Worm (Caenorhabditis elegans) whole organism, early embryonic: ENCODE measurements around the gene fmo-2.

Source experiments
- B0310.2 ChIP-seq: sonication (generic microtip); optimal IDR thresholded peaks from 2 replicates; lab custom pipeline; 2016; ENCODE audit warnings: mild to moderate bottlenecking, missing genetic modification characterization, missing compliant biosample characterization
- aly-1 ChIP-seq: sonication (generic microtip); optimal IDR thresholded peaks from 2 replicates; lab custom pipeline; 2016; ENCODE audit warnings: missing genetic modification characterization, missing compliant biosample characterization
- ama-1 ChIP-seq: fragments of 150-350 bp; optimal IDR thresholded peaks from 2 replicates; lab custom pipeline; 2014
- ets-7 ChIP-seq: sonication (generic microtip); optimal IDR thresholded peaks from 2 replicates; lab custom pipeline; 2016; ENCODE audit warnings: missing genotype, missing genetic modification characterization, missing compliant biosample characterization
- flt-1 ChIP-seq: fragments of 200-800 bp; sonication (Bioruptor generic); IDR thresholded peaks from 2 replicates; pipeline ENCODE4 v1.3.6; 2022; ENCODE audit warnings: missing genetic modification characterization, missing compliant biosample characterization
- hnd-1 ChIP-seq: sonication (generic microtip); optimal IDR thresholded peaks from 2 replicates; lab custom pipeline; 2016; ENCODE audit warnings: missing genetic modification characterization, missing compliant biosample characterization
- pes-1 ChIP-seq: fragments of 200-800 bp; sonication (Bioruptor generic); IDR thresholded peaks from 2 replicates; pipeline ENCODE4 v1.3.6; 2022; ENCODE audit warnings: missing genetic modification reagents, missing genetic modification characterization, missing compliant biosample characterization
- tbx-11 ChIP-seq: fragments of 200-800 bp; sonication (Bioruptor generic); IDR thresholded peaks from 2 replicates; pipeline ENCODE4 v1.3.6; 2022; ENCODE audit warnings: missing genetic modification characterization, missing compliant biosample characterization
- tbx-37 ChIP-seq: fragments of 200-800 bp; sonication (Bioruptor generic); conservative IDR thresholded peaks from 2 replicates; pipeline ENCODE4 v1.3.6; 2022; ENCODE audit warnings: missing genetic modification reagents, missing genetic modification characterization, missing compliant biosample characterization
- tra-4 ChIP-seq: sonication (generic microtip); optimal IDR thresholded peaks from 2 replicates; lab custom pipeline; 2017; ENCODE audit warnings: missing genetic modification characterization, missing compliant biosample characterization

DNA sequence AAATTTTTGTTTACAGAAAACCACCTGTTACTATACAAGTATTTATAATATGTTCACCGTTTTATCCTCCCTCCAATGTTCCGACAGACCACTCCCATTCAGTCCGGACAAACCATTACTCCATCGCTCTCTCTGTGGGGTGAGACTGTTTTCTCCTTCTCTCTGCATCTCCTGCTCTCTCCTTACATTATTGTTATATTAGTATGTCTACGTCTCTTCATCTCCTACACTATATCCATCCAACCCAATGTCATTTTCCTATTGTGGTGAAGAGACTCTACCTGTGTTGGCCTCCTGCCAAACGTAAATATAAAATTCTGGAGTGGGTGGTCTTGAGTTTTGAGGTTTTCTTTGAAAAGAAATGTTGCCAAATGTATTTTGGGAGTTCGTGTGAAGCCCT, 32.3 kb downstream of the fmo-2 start:
- TF ChIP-seq pes-1 (GFP tag; lab: Robert Waterston, UW) = no peak
- TF ChIP-seq hnd-1 (tag; lab: Kevin White, UChicago) = no peak
- TF ChIP-seq ama-1 (lab: Kevin White, UChicago) = no peak
- TF ChIP-seq B0310.2 (tag; lab: Kevin White, UChicago) = no peak
- TF ChIP-seq tbx-37 (GFP tag; lab: Robert Waterston, UW) = no peak
- TF ChIP-seq tra-4 (tag; lab: Kevin White, UChicago) = no peak
- TF ChIP-seq flt-1 (GFP tag; lab: Robert Waterston, UW) = no peak
- no peak for TF ChIP-seq ets-7
- no peak for TF ChIP-seq tbx-11 (GFP tag; lab: Robert Waterston, UW)
- TF ChIP-seq aly-1 (tag; lab: Kevin White, UChicago) = no peak
